Fruit fly (Drosophila melanogaster): ENCODE measurements around the gene CG31668.

CG31668 gene

DNA sequence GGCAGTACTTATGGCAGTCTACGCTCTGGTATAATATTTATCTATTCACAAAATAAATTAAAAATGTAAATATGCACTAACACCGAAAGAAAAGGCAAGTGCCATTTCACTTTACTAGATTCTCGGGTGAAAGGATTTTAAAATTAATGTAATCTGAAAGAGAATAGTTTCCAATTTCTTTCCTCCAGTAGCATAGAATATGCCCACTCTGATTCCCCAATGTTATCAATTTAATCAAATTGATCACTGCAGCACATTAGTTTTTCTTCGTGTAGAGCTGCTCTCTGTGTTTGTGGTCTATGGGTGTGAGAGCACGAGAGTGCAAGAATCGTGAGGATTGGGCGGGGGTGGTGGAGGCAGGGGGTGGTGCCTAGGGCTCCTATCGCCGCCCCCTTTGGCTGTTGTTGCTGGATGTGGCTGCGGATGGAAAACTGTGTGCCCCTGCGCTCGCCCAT, 4.8 kb downstream of the CG31668 start (continued):
- TF ChIP-seq CG11085 (GFP tag; IDR thresholded peaks at IDR 0.05) = no peak
- peak; percentile 8 for TF ChIP-seq emc (GFP tag; optimal IDR thresholded peaks at IDR 0.05)
- TF ChIP-seq CG10366 (GFP tag; IDR thresholded peaks at IDR 0.05) = peak; percentile 60
- peak; percentile 91 for TF ChIP-seq Spps (tag; optimal IDR thresholded peaks at IDR 0.05)
- no peak for TF ChIP-seq ro (GFP tag; IDR thresholded peaks at IDR 0.05)
- peak; percentile 74 for TF ChIP-seq tin (GFP tag; optimal IDR thresholded peaks at IDR 0.05)
- no peak; the same call in 1 of the 2 replicates for TF ChIP-seq Lim3 (GFP tag; IDR thresholded peaks at IDR 0.05)
- peak; percentile 55; the same call in 1 of the 2 replicates for TF ChIP-seq sim (GFP tag; IDR thresholded peaks at IDR 0.05)
- TF ChIP-seq onecut (GFP tag; IDR thresholded peaks at IDR 0.05) = peak; percentile 71
- TF ChIP-seq CG11723 (GFP tag; optimal IDR thresholded peaks at IDR 0.05) = peak; percentile 83
- TF ChIP-seq CG12942 (GFP tag; optimal IDR thresholded peaks at IDR 0.05) = peak; percentile 77
- TF ChIP-seq tx (GFP tag; optimal IDR thresholded peaks at IDR 0.05) = peak; percentile 17
- peak; percentile 85 for TF ChIP-seq tap (tag; optimal IDR thresholded peaks at IDR 0.05)
- peak; percentile 82 for TF ChIP-seq Vsx1 (GFP tag; optimal IDR thresholded peaks at IDR 0.05)
- TF ChIP-seq CG15073 (GFP tag; optimal IDR thresholded peaks at IDR 0.05) = peak; percentile 22
- no peak; the same call in 2 of the 3 replicates for TF ChIP-seq CG7357 (GFP tag; IDR thresholded peaks at IDR 0.05)
- peak; percentile 48 for TF ChIP-seq CG11247 (GFP tag; IDR thresholded peaks at IDR 0.05)
- TF ChIP-seq nom (GFP tag; optimal IDR thresholded peaks at IDR 0.05) = no peak
- TF ChIP-seq da (GFP tag; optimal IDR thresholded peaks at IDR 0.05) = no peak
- TF ChIP-seq CG10959 (GFP tag; IDR thresholded peaks at IDR 0.05) = peak; percentile 76
- peak; percentile 76 for TF ChIP-seq zen (tag; optimal IDR thresholded peaks at IDR 0.05)
- peak; percentile 14 for TF ChIP-seq CG3838 (GFP tag; optimal IDR thresholded peaks at IDR 0.05)
- TF ChIP-seq pan (optimal IDR thresholded peaks at IDR 0.05) = no peak
- peak in 1 of 2 experiments; percentile 62 for TF ChIP-seq pan (GFP tag; optimal IDR thresholded peaks at IDR 0.05 in 1 of 2, IDR thresholded peaks at IDR 0.05 in 1 of 2)
- TF ChIP-seq Bgb (GFP tag; IDR thresholded peaks at IDR 0.05; ENCODE audit: partially characterized antibody) = no peak
- TF ChIP-seq Hr39 (optimal IDR thresholded peaks at IDR 0.05) = no peak
- no peak for TF ChIP-seq Kr (GFP tag; optimal IDR thresholded peaks at IDR 0.05)
- TF ChIP-seq bcd (GFP tag; optimal IDR thresholded peaks at IDR 0.05) = peak; percentile 81
- TF ChIP-seq CG10274 (GFP tag; optimal IDR thresholded peaks at IDR 0.05) = peak; percentile 46
- TF ChIP-seq al (GFP tag; IDR thresholded peaks at IDR 0.05) = no peak
- no peak for TF ChIP-seq sd (tag; optimal IDR thresholded peaks at IDR 0.05)
- TF ChIP-seq CG18764 (GFP tag; optimal IDR thresholded peaks at IDR 0.05) = peak; percentile 79
- TF ChIP-seq CG8281 (tag; optimal IDR thresholded peaks at IDR 0.05) = peak; percentile 64
- TF ChIP-seq NC2β (GFP tag; optimal IDR thresholded peaks at IDR 0.05) = peak; percentile 73
- TF ChIP-seq CG11560 (tag; IDR thresholded peaks at IDR 0.05) = no peak
- TF ChIP-seq CG10267 (tag; optimal IDR thresholded peaks at IDR 0.05) = peak; percentile 81
- peak; percentile 45 for TF ChIP-seq ttk (GFP tag; IDR thresholded peaks at IDR 0.05)
- peak; percentile 86 for TF ChIP-seq gcm (GFP tag; optimal IDR thresholded peaks at IDR 0.05)
- peak; percentile 74 for TF ChIP-seq pum (GFP tag; optimal IDR thresholded peaks at IDR 0.05)
- peak; percentile 44 for TF ChIP-seq CG3847 (GFP tag; IDR thresholded peaks at IDR 0.05)
- TF ChIP-seq prd (optimal IDR thresholded peaks at IDR 0.05) = no peak
- peak; percentile 80 for TF ChIP-seq prd (GFP tag; IDR thresholded peaks at IDR 0.05)
- peak; percentile 54 for TF ChIP-seq kni (GFP tag; optimal IDR thresholded peaks at IDR 0.05)
- peak; percentile 59 for TF ChIP-seq CG7786 (GFP tag; optimal IDR thresholded peaks at IDR 0.05)
- peak; percentile 12 for TF ChIP-seq CG13296 (GFP tag; optimal IDR thresholded peaks at IDR 0.05)
- peak; percentile 76 for TF ChIP-seq org-1 (GFP tag; optimal IDR thresholded peaks at IDR 0.05)
- TF ChIP-seq CG34376 (GFP tag; optimal IDR thresholded peaks at IDR 0.05) = no peak
- TF ChIP-seq Dip2 (GFP tag; IDR thresholded peaks at IDR 0.05) = no peak
- no peak for TF ChIP-seq Dll (GFP tag; IDR thresholded peaks at IDR 0.05; ENCODE audit: partially characterized antibody)
- no peak for TF ChIP-seq CG12769 (tag; optimal IDR thresholded peaks at IDR 0.05)
- TF ChIP-seq Chrac-16 (GFP tag; optimal IDR thresholded peaks at IDR 0.05) = peak; percentile 78
- peak; percentile 60 for TF ChIP-seq CG8944 (GFP tag; optimal IDR thresholded peaks at IDR 0.05)
